Worm (Caenorhabditis elegans): ENCODE measurements around the gene T10B9.14.

The T10B9.14 gene

ce11 chrII:9746069-9746468 is 36.2 kb downstream of the T10B9.14 start, which contains the start of the genes Y53C12B.1 and nos-3:
Gene Y53C12B.1 (minus strand): TSS chrII:9746078.
Gene nos-3 (plus strand): TSS chrII:9746316.
- TF ChIP-seq klf-2 (GFP tag; conservative IDR thresholded peaks at IDR 0.05) (no peak), med-1 (GFP tag; optimal IDR thresholded peaks at IDR 0.05; ENCODE audit: insufficient read depth) (no peak), tab-1 (GFP tag; IDR thresholded peaks at IDR 0.05) (no peak), T22C8.4 (GFP tag; IDR thresholded peaks at IDR 0.05) (no peak), ztf-29 (GFP tag; IDR thresholded peaks at IDR 0.05) (no peak), ztf-23 (GFP tag; IDR thresholded peaks at IDR 0.05) (no peak), cog-1 (tag; optimal IDR thresholded peaks at IDR 0.05) (peak; percentile 83), ref-1 (GFP tag; conservative IDR thresholded peaks at IDR 0.05) (no peak), flt-1 (GFP tag; IDR thresholded peaks at IDR 0.05) (0 out of 2 replicates have a peak, but pooled peaks have one; percentile 11)

- no peak for TF ChIP-seq ztf-23 (GFP tag; IDR thresholded peaks at IDR 0.05)
- TF ChIP-seq flt-1 (GFP tag; IDR thresholded peaks at IDR 0.05), result no peak
- TF ChIP-seq cog-1 (tag; optimal IDR thresholded peaks at IDR 0.05), result no peak
- no peak for TF ChIP-seq med-1 (GFP tag; optimal IDR thresholded peaks at IDR 0.05; ENCODE audit: insufficient read depth)
- TF ChIP-seq T22C8.4 (GFP tag; IDR thresholded peaks at IDR 0.05), result no peak
- TF ChIP-seq ref-1 (GFP tag; conservative IDR thresholded peaks at IDR 0.05), result no peak
- TF ChIP-seq klf-2 (GFP tag; conservative IDR thresholded peaks at IDR 0.05), result no peak
- TF ChIP-seq ztf-29 (GFP tag; IDR thresholded peaks at IDR 0.05), result no peak
- TF ChIP-seq tab-1 (GFP tag; IDR thresholded peaks at IDR 0.05), result no peak
These were observed 39.5 kb downstream of the T10B9.14 start, which contains the start of gene pno-1 for ce11 chrII:9742784-9743183. Gene pno-1 (minus strand): TSS chrII:9742884.

ce11 chrII:9741400-9741799 is 40.8 kb downstream of the T10B9.14 start:
- no peak for TF ChIP-seq ztf-29 (GFP tag; IDR thresholded peaks at IDR 0.05)
- no peak for TF ChIP-seq med-1 (GFP tag; optimal IDR thresholded peaks at IDR 0.05; ENCODE audit: insufficient read depth)
- TF ChIP-seq tab-1 (GFP tag; IDR thresholded peaks at IDR 0.05), result no peak
- TF ChIP-seq cog-1 (tag; optimal IDR thresholded peaks at IDR 0.05), result no peak
- no peak for TF ChIP-seq T22C8.4 (GFP tag; IDR thresholded peaks at IDR 0.05)
- no peak for TF ChIP-seq flt-1 (GFP tag; IDR thresholded peaks at IDR 0.05)
- no peak for TF ChIP-seq ref-1 (GFP tag; conservative IDR thresholded peaks at IDR 0.05)
- no peak for TF ChIP-seq ztf-23 (GFP tag; IDR thresholded peaks at IDR 0.05)
- no peak for TF ChIP-seq klf-2 (GFP tag; conservative IDR thresholded peaks at IDR 0.05)

ce11 chrII:9740552-9740951 is 41.7 kb downstream of the T10B9.14 start:
- no peak for TF ChIP-seq tab-1 (GFP tag; IDR thresholded peaks at IDR 0.05)
- TF ChIP-seq flt-1 (GFP tag; IDR thresholded peaks at IDR 0.05), result no peak
- no peak for TF ChIP-seq cog-1 (tag; optimal IDR thresholded peaks at IDR 0.05)
- TF ChIP-seq ref-1 (GFP tag; conservative IDR thresholded peaks at IDR 0.05), result no peak
- no peak for TF ChIP-seq ztf-23 (GFP tag; IDR thresholded peaks at IDR 0.05)
- TF ChIP-seq T22C8.4 (GFP tag; IDR thresholded peaks at IDR 0.05), result no peak

ce11 chrII:9738820-9739219 is 43.4 kb downstream of the T10B9.14 start:
- TF ChIP-seq ztf-29 (GFP tag; IDR thresholded peaks at IDR 0.05) (no peak), ztf-23 (GFP tag; IDR thresholded peaks at IDR 0.05) (no peak), tab-1 (GFP tag; IDR thresholded peaks at IDR 0.05) (no peak), med-1 (GFP tag; optimal IDR thresholded peaks at IDR 0.05; ENCODE audit: insufficient read depth) (no peak), flt-1 (GFP tag; IDR thresholded peaks at IDR 0.05) (no peak), ref-1 (GFP tag; conservative IDR thresholded peaks at IDR 0.05) (no peak), cog-1 (tag; optimal IDR thresholded peaks at IDR 0.05) (no peak)

ce11 chrII:9735785-9736184 is 46.5 kb downstream of the T10B9.14 start:
- no peak for TF ChIP-seq flt-1 (GFP tag; IDR thresholded peaks at IDR 0.05)
- TF ChIP-seq T22C8.4 (GFP tag; IDR thresholded peaks at IDR 0.05), result no peak

Measured in whole organism, midembryonic.